Fruit fly (Drosophila melanogaster): ENCODE data around the gene Muc4B.

Gene Muc4B

dm6 chrX:4225020-4225419 lies 20.9 kb downstream of the Muc4B start:
- no peak for TF ChIP-seq CG12768 (GFP tag; optimal IDR thresholded peaks at IDR 0.05)
- no peak for TF ChIP-seq Hr96 (GFP tag; optimal IDR thresholded peaks at IDR 0.05)
- no peak for TF ChIP-seq CG33017 (tag; optimal IDR thresholded peaks at IDR 0.05)
- TF ChIP-seq toe (GFP tag; optimal IDR thresholded peaks at IDR 0.05) = no peak
- no peak for TF ChIP-seq ovo (GFP tag; optimal IDR thresholded peaks at IDR 0.05)
- no peak for TF ChIP-seq tj (GFP tag; optimal IDR thresholded peaks at IDR 0.05)
- TF ChIP-seq cnc (optimal IDR thresholded peaks at IDR 0.05) = no peak
- TF ChIP-seq kay (GFP tag; ENCODE audit: borderline replicate concordance) = no peak
- no peak for TF ChIP-seq CG14711 (tag; optimal IDR thresholded peaks at IDR 0.05)
- TF ChIP-seq CG7045 (GFP tag; optimal IDR thresholded peaks at IDR 0.05) = no peak
- TF ChIP-seq Clk (GFP tag; optimal IDR thresholded peaks at IDR 0.05) = no peak
- no peak for TF ChIP-seq CG1620 (GFP tag; optimal IDR thresholded peaks at IDR 0.05)
- TF ChIP-seq cic (GFP tag; optimal IDR thresholded peaks at IDR 0.05) = no peak
- no peak for TF ChIP-seq Crg-1 (GFP tag; optimal IDR thresholded peaks at IDR 0.05)
- no peak for TF ChIP-seq Mnt (GFP tag; optimal IDR thresholded peaks at IDR 0.05)

- TF ChIP-seq bab1 (GFP tag; optimal IDR thresholded peaks at IDR 0.05) (no peak), Hr96 (GFP tag; optimal IDR thresholded peaks at IDR 0.05) (no peak), ovo (GFP tag; optimal IDR thresholded peaks at IDR 0.05) (no peak), cnc (optimal IDR thresholded peaks at IDR 0.05) (no peak), CG14711 (tag; optimal IDR thresholded peaks at IDR 0.05) (no peak), cic (GFP tag; optimal IDR thresholded peaks at IDR 0.05) (no peak), Crg-1 (GFP tag; optimal IDR thresholded peaks at IDR 0.05) (no peak), tj (GFP tag; optimal IDR thresholded peaks at IDR 0.05) (no peak), CG7045 (GFP tag; optimal IDR thresholded peaks at IDR 0.05) (no peak), kay (GFP tag; ENCODE audit: borderline replicate concordance) (no peak), pad (GFP tag; optimal IDR thresholded peaks at IDR 0.05) (no peak), CG7101 (tag; optimal IDR thresholded peaks at IDR 0.05) (no peak), Clk (GFP tag; optimal IDR thresholded peaks at IDR 0.05) (no peak), CG1620 (GFP tag; optimal IDR thresholded peaks at IDR 0.05) (no peak), CG12768 (GFP tag; optimal IDR thresholded peaks at IDR 0.05) (no peak), CG11617 (GFP tag; optimal IDR thresholded peaks at IDR 0.05) (no peak), Mnt (GFP tag; optimal IDR thresholded peaks at IDR 0.05) (no peak), CG5204 (GFP tag; optimal IDR thresholded peaks at IDR 0.05) (no peak)
Observed at dm6 chrX:4217870-4218269, 28.1 kb downstream of the Muc4B start, which contains the start of gene CG15570. CG15570 (plus strand) TSS chrX:4218170.

dm6 chrX:4217294-4217693 lies 28.6 kb downstream of the Muc4B start, which contains the start of gene CG15571:
CG15571 (minus strand) TSS chrX:4217394.
- TF ChIP-seq CG7045 (GFP tag; optimal IDR thresholded peaks at IDR 0.05) = no peak
- TF ChIP-seq kay (GFP tag; ENCODE audit: borderline replicate concordance) = no peak
- TF ChIP-seq cic (GFP tag; optimal IDR thresholded peaks at IDR 0.05) = no peak
- no peak for TF ChIP-seq ovo (GFP tag; optimal IDR thresholded peaks at IDR 0.05)
- no peak for TF ChIP-seq CG5204 (GFP tag; optimal IDR thresholded peaks at IDR 0.05)
- TF ChIP-seq Crg-1 (GFP tag; optimal IDR thresholded peaks at IDR 0.05) = no peak
- TF ChIP-seq CG33017 (tag; optimal IDR thresholded peaks at IDR 0.05) = no peak
- TF ChIP-seq CG12768 (GFP tag; optimal IDR thresholded peaks at IDR 0.05) = no peak
- no peak for TF ChIP-seq Hr96 (GFP tag; optimal IDR thresholded peaks at IDR 0.05)
- no peak for TF ChIP-seq pad (GFP tag; optimal IDR thresholded peaks at IDR 0.05)
- no peak for TF ChIP-seq Clk (GFP tag; optimal IDR thresholded peaks at IDR 0.05)

dm6 chrX:4214371-4214770 lies 31.6 kb downstream of the Muc4B start:
- no peak for TF ChIP-seq bab1 (GFP tag; optimal IDR thresholded peaks at IDR 0.05)
- TF ChIP-seq Mnt (GFP tag; optimal IDR thresholded peaks at IDR 0.05) = no peak
- TF ChIP-seq ovo (GFP tag; optimal IDR thresholded peaks at IDR 0.05) = no peak
- no peak for TF ChIP-seq Clk (GFP tag; optimal IDR thresholded peaks at IDR 0.05)
- no peak for TF ChIP-seq Crg-1 (GFP tag; optimal IDR thresholded peaks at IDR 0.05)
- TF ChIP-seq CG33017 (tag; optimal IDR thresholded peaks at IDR 0.05) = no peak
- no peak for TF ChIP-seq pad (GFP tag; optimal IDR thresholded peaks at IDR 0.05)
- TF ChIP-seq CG11617 (GFP tag; optimal IDR thresholded peaks at IDR 0.05) = no peak

dm6 chrX:4212725-4213124 lies 33.2 kb downstream of the Muc4B start, which contains the start of gene CG43288:
CG43288 (plus strand) TSS chrX:4213025.
- TF ChIP-seq cnc (optimal IDR thresholded peaks at IDR 0.05) (no peak), CG1620 (GFP tag; optimal IDR thresholded peaks at IDR 0.05) (no peak), Mnt (GFP tag; optimal IDR thresholded peaks at IDR 0.05) (no peak), Hr96 (GFP tag; optimal IDR thresholded peaks at IDR 0.05) (no peak), CG11617 (GFP tag; optimal IDR thresholded peaks at IDR 0.05) (no peak), CG5204 (GFP tag; optimal IDR thresholded peaks at IDR 0.05) (no peak), toe (GFP tag; optimal IDR thresholded peaks at IDR 0.05) (no peak), bab1 (GFP tag; optimal IDR thresholded peaks at IDR 0.05) (no peak), kay (GFP tag; ENCODE audit: borderline replicate concordance) (no peak), CG12768 (GFP tag; optimal IDR thresholded peaks at IDR 0.05) (no peak), CG7045 (GFP tag; optimal IDR thresholded peaks at IDR 0.05) (no peak), ovo (GFP tag; optimal IDR thresholded peaks at IDR 0.05) (no peak), pad (GFP tag; optimal IDR thresholded peaks at IDR 0.05) (no peak), tj (GFP tag; optimal IDR thresholded peaks at IDR 0.05) (no peak), CG7101 (tag; optimal IDR thresholded peaks at IDR 0.05) (no peak)

- TF ChIP-seq Mnt (GFP tag; optimal IDR thresholded peaks at IDR 0.05) (no peak), pad (GFP tag; optimal IDR thresholded peaks at IDR 0.05) (no peak), CG1620 (GFP tag; optimal IDR thresholded peaks at IDR 0.05) (no peak), cnc (optimal IDR thresholded peaks at IDR 0.05) (no peak), CG5204 (GFP tag; optimal IDR thresholded peaks at IDR 0.05) (no peak), cic (GFP tag; optimal IDR thresholded peaks at IDR 0.05) (no peak), Crg-1 (GFP tag; optimal IDR thresholded peaks at IDR 0.05) (no peak), kay (GFP tag; ENCODE audit: borderline replicate concordance) (no peak), CG7045 (GFP tag; optimal IDR thresholded peaks at IDR 0.05) (no peak), bab1 (GFP tag; optimal IDR thresholded peaks at IDR 0.05) (no peak), CG14711 (tag; optimal IDR thresholded peaks at IDR 0.05) (no peak), toe (GFP tag; optimal IDR thresholded peaks at IDR 0.05) (no peak), Clk (GFP tag; optimal IDR thresholded peaks at IDR 0.05) (no peak), ovo (GFP tag; optimal IDR thresholded peaks at IDR 0.05) (no peak), CG12768 (GFP tag; optimal IDR thresholded peaks at IDR 0.05) (no peak), CG33017 (tag; optimal IDR thresholded peaks at IDR 0.05) (no peak), CG11617 (GFP tag; optimal IDR thresholded peaks at IDR 0.05) (no peak), Hr96 (GFP tag; optimal IDR thresholded peaks at IDR 0.05) (no peak)
Observed at dm6 chrX:4206764-4207163, 39.2 kb downstream of the Muc4B start.
